Fruit fly (Drosophila melanogaster) whole organism, embryonic: Measurements from ENCODE around the gene CG42591.

Experiments
- Ada2b ChIP-seq: fragments of 200-800 bp; sonication (Bioruptor generic); IDR thresholded peaks from 2 replicates; pipeline ENCODE4 v1.3.6; 2022; ENCODE audit warnings: missing biosample characterization, missing genetic modification characterization
- Atf-2 ChIP-seq: fragments of 200-800 bp; sonication (Bioruptor generic); optimal IDR thresholded peaks from 2 replicates; lab custom pipeline; 2016; ENCODE audit warnings: missing biosample characterization, missing genetic modification characterization
- B-H2 ChIP-seq: fragments of 200-800 bp; sonication (Bioruptor generic); optimal IDR thresholded peaks from 2 replicates; lab custom pipeline; 2018; ENCODE audit warnings: missing biosample characterization, mild to moderate bottlenecking, missing genetic modification characterization
- CG10147 ChIP-seq: fragments of 200-800 bp; sonication (Bioruptor generic); optimal IDR thresholded peaks from 2 replicates; lab custom pipeline; 2019; ENCODE audit warnings: missing biosample characterization, mild to moderate bottlenecking, missing genetic modification characterization, moderate library complexity
- CG10565 ChIP-seq: fragments of 200-800 bp; sonication (Bioruptor generic); optimal IDR thresholded peaks from 3 replicates; lab custom pipeline; 2016; ENCODE audit warnings: missing biosample characterization, mild to moderate bottlenecking, missing genetic modification characterization
- CG11093 ChIP-seq: fragments of 200-800 bp; sonication (Bioruptor generic); IDR thresholded peaks from 3 replicates; pipeline ENCODE4 v1.3.6; 2022; ENCODE audit warnings: missing biosample characterization, missing genetic modification characterization
- CG12071 ChIP-seq: fragments of 200-800 bp; sonication (Bioruptor generic); optimal IDR thresholded peaks from 3 replicates; lab custom pipeline; 2018; ENCODE audit warnings: missing biosample characterization, mild to moderate bottlenecking, missing genetic modification characterization
- CG12236 ChIP-seq: fragments of 200-800 bp; sonication (Bioruptor generic); optimal IDR thresholded peaks from 2 replicates; lab custom pipeline; 2016; ENCODE audit warnings: missing biosample characterization, missing genetic modification characterization
- CG16779 ChIP-seq: fragments of 200-800 bp; sonication (Bioruptor generic); IDR thresholded peaks from 2 replicates; pipeline ENCODE4 v1.3.6; 2022; ENCODE audit warnings: missing biosample characterization, missing genetic modification characterization
- CG18764 ChIP-seq: fragments of 200-800 bp; sonication (Bioruptor generic); optimal IDR thresholded peaks from 3 replicates; lab custom pipeline; 2016; ENCODE audit warnings: missing biosample characterization, missing genetic modification characterization
- CG2202 ChIP-seq: fragments of 200-800 bp; sonication (Bioruptor generic); optimal IDR thresholded peaks from 2 replicates; lab custom pipeline; 2018; ENCODE audit warnings: missing biosample characterization, mild to moderate bottlenecking, missing genetic modification characterization
- CG34376 ChIP-seq: fragments of 200-800 bp; sonication (Bioruptor generic); optimal IDR thresholded peaks from 2 replicates; lab custom pipeline; 2018; ENCODE audit warnings: missing biosample characterization, mild to moderate bottlenecking, missing genetic modification characterization
- CG4282 ChIP-seq: fragments of 200-800 bp; sonication (Bioruptor generic); optimal IDR thresholded peaks from 2 replicates; lab custom pipeline; 2016; ENCODE audit warnings: missing biosample characterization, missing genetic modification characterization
- CG4360 ChIP-seq: fragments of 200-800 bp; sonication (Bioruptor generic); IDR thresholded peaks from 2 replicates; pipeline ENCODE4 v1.3.6; 2022; ENCODE audit warnings: missing biosample characterization, missing genetic modification characterization
- CG6254 ChIP-seq: fragments of 200-800 bp; sonication (Bioruptor generic); optimal IDR thresholded peaks from 3 replicates; lab custom pipeline; 2017; ENCODE audit warnings: mild to moderate bottlenecking, missing biosample characterization, missing genetic modification reagents, missing genetic modification characterization
- CG6654 ChIP-seq: fragments of 200-800 bp; sonication (Bioruptor generic); optimal IDR thresholded peaks from 2 replicates; lab custom pipeline; 2017; ENCODE audit warnings: missing biosample characterization, mild to moderate bottlenecking, missing genetic modification characterization
- CG7271 ChIP-seq: fragments of 200-800 bp; sonication (Bioruptor generic); optimal IDR thresholded peaks from 2 replicates; lab custom pipeline; 2018; ENCODE audit warnings: missing biosample characterization, mild to moderate bottlenecking, missing genetic modification characterization, moderate library complexity
- CG8765 ChIP-seq: fragments of 200-800 bp; sonication (Bioruptor generic); IDR thresholded peaks from 2 replicates; pipeline ENCODE4 v1.3.6; 2022; ENCODE audit warnings: missing biosample characterization, missing genetic modification characterization
- D19A ChIP-seq: fragments of 200-800 bp; optimal IDR thresholded peaks from 3 replicates; lab custom pipeline; 2019; ENCODE audit warnings: missing biosample characterization, mild to moderate bottlenecking, missing genetic modification characterization, moderate library complexity
- Dbx ChIP-seq: fragments of 200-800 bp; sonication (Bioruptor generic); IDR thresholded peaks from 3 replicates; pipeline ENCODE4 v1.3.6; 2022; ENCODE audit warnings: missing biosample characterization, missing genetic modification characterization
- E2f2 ChIP-seq: fragments of 200-800 bp; sonication (Bioruptor generic); IDR thresholded peaks from 2 replicates; pipeline ENCODE4 v1.3.6; 2022; ENCODE audit warnings: missing biosample characterization, missing genetic modification characterization
- Ets65A ChIP-seq: fragments of 200-800 bp; sonication (Bioruptor generic); peaks from one replicate; lab custom pipeline; 2016; ENCODE audit warnings: missing biosample characterization, missing genetic modification characterization
- Fer1 ChIP-seq: fragments of 200-800 bp; sonication (Bioruptor generic); optimal IDR thresholded peaks from 2 replicates; lab custom pipeline; 2017; ENCODE audit warnings: missing biosample characterization, mild to moderate bottlenecking, missing genetic modification characterization
- Gsc ChIP-seq: fragments of 200-800 bp; sonication (Bioruptor generic); IDR thresholded peaks from 2 replicates; pipeline ENCODE4 v1.3.6; 2022; ENCODE audit warnings: missing biosample characterization, missing genetic modification characterization
- HLH3B ChIP-seq: fragments of 200-800 bp; sonication (Bioruptor generic); IDR thresholded peaks from 2 replicates; pipeline ENCODE4 v1.3.6; 2022; ENCODE audit warnings: missing biosample characterization, missing genetic modification characterization
- Hmr ChIP-seq: fragments of 200-800 bp; sonication (Bioruptor generic); optimal IDR thresholded peaks from 3 replicates; lab custom pipeline; 2017; ENCODE audit warnings: mild to moderate bottlenecking, missing biosample characterization, missing genetic modification reagents, missing genetic modification characterization
- Med ChIP-seq: fragments of 200-800 bp; sonication (Bioruptor generic); peaks from one replicate; lab custom pipeline; 2016; ENCODE audit warnings: missing biosample characterization, missing genetic modification characterization, mild to moderate bottlenecking, inconsistent platforms, moderate library complexity
- Mes4 ChIP-seq: fragments of 200-800 bp; sonication (Bioruptor generic); optimal IDR thresholded peaks from 2 replicates; lab custom pipeline; 2016; ENCODE audit warnings: missing biosample characterization, missing genetic modification characterization
- Poxn ChIP-seq: fragments of 200-800 bp; sonication (Bioruptor generic); IDR thresholded peaks from 2 replicates; pipeline ENCODE4 v1.3.6; 2022; ENCODE audit warnings: missing biosample characterization, missing genetic modification characterization
- Sry-δ ChIP-seq: fragments of 200-800 bp; sonication (Bioruptor generic); optimal IDR thresholded peaks from 2 replicates; lab custom pipeline; 2016; ENCODE audit warnings: missing biosample characterization, missing genetic modification characterization
- aop ChIP-seq: fragments of 200-800 bp; sonication (Bioruptor generic); IDR thresholded peaks from 2 replicates; pipeline ENCODE4 v1.3.6; 2022; ENCODE audit warnings: missing biosample characterization, missing genetic modification characterization
- ase ChIP-seq: fragments of 200-800 bp; sonication (Bioruptor generic); IDR thresholded peaks from 3 replicates; pipeline ENCODE4 v1.3.6; 2022; ENCODE audit warnings: missing biosample characterization, missing genetic modification characterization
- bowl ChIP-seq: fragments of 200-800 bp; sonication (Bioruptor generic); IDR thresholded peaks from 2 replicates; pipeline ENCODE4 v1.3.6; 2022; ENCODE audit warnings: missing biosample characterization, missing genetic modification characterization
- dmrt99B ChIP-seq: fragments of 200-800 bp; sonication (Bioruptor generic); optimal IDR thresholded peaks from 2 replicates; lab custom pipeline; 2018; ENCODE audit warnings: missing biosample characterization, mild to moderate bottlenecking, missing genetic modification characterization, moderate library complexity
- eve ChIP-seq, 2 experiments: fragments of >200 bp; optimal IDR thresholded peaks; 2 replicates each; lab custom pipeline; 2017; ENCODE audit warnings: missing biosample characterization in 2 of 2, missing genetic modification characterization in 2 of 2
- fd96Cb ChIP-seq: fragments of 200-800 bp; sonication (Bioruptor generic); optimal IDR thresholded peaks from 2 replicates; lab custom pipeline; 2018; ENCODE audit warnings: missing biosample characterization, mild to moderate bottlenecking, missing genetic modification characterization, moderate library complexity
- fru ChIP-seq: fragments of >200 bp; optimal IDR thresholded peaks from 2 replicates; lab custom pipeline; 2017
- fu2 ChIP-seq: fragments of 200-800 bp; sonication (Bioruptor generic); optimal IDR thresholded peaks from 2 replicates; lab custom pipeline; 2016; ENCODE audit warnings: missing biosample characterization, missing genetic modification characterization
- gcm2 ChIP-seq: fragments of 200-800 bp; sonication (Bioruptor generic); optimal IDR thresholded peaks from 2 replicates; lab custom pipeline; 2016; ENCODE audit warnings: missing biosample characterization, missing genetic modification characterization
- gsb-n ChIP-seq: fragments of 200-800 bp; sonication (Bioruptor generic); optimal IDR thresholded peaks from 3 replicates; lab custom pipeline; 2018; ENCODE audit warnings: missing biosample characterization, mild to moderate bottlenecking, missing genetic modification characterization
- insv ChIP-seq, 2 experiments: fragments of 200-800 bp; sonication (Bioruptor generic); optimal IDR thresholded peaks; 3 replicates each; lab custom pipeline; 2016 to 2018; ENCODE audit warnings: missing biosample characterization in 2 of 2, missing genetic modification characterization in 2 of 2
- jumu ChIP-seq: fragments of 200-800 bp; sonication (Bioruptor generic); optimal IDR thresholded peaks from 3 replicates; lab custom pipeline; 2016; ENCODE audit warnings: missing biosample characterization, missing genetic modification characterization
- lola ChIP-seq, 3 experiments: fragments of >200 bp in 2 of 3; fragments of 200-800 bp in 1 of 3; sonication (Bioruptor generic) in 1 of 3; optimal IDR thresholded peaks; 2 replicates each; lab custom pipeline; 2017 to 2019; ENCODE audit warnings: missing biosample characterization in 3 of 3, missing genetic modification characterization in 3 of 3, mild to moderate bottlenecking in 1 of 3, moderate library complexity in 1 of 3
- pan ChIP-seq, 4 experiments: fragments of >200 bp in 3 of 4; fragments of 200-800 bp in 1 of 4; sonication (Bioruptor generic) in 1 of 4; optimal IDR thresholded peaks in 3 of 4; IDR thresholded peaks in 1 of 4; 2 replicates each; pipeline versions ENCODE4 v1.3.6 to Lab custom; 2017 to 2022; ENCODE audit warnings: missing biosample characterization in 2 of 4, missing genetic modification characterization in 2 of 4, mixed read lengths in 1 of 4
- psq ChIP-seq: fragments of 200-800 bp; sonication (Bioruptor generic); optimal IDR thresholded peaks from 2 replicates; lab custom pipeline; 2017; ENCODE audit warnings: missing biosample characterization, missing genetic modification characterization
- pum ChIP-seq: fragments of 200-800 bp; sonication (Bioruptor generic); optimal IDR thresholded peaks from 2 replicates; lab custom pipeline; 2016; ENCODE audit warnings: missing biosample characterization, missing genetic modification characterization
- sc ChIP-seq, 3 experiments: fragments of >200 bp in 2 of 3; fragments of 200-800 bp in 1 of 3; sonication (Bioruptor generic) in 1 of 3; optimal IDR thresholded peaks; 2 replicates in 2 of 3; 3 replicates in 1 of 3; lab custom pipeline; 2017; ENCODE audit warnings: mild to moderate bottlenecking in 1 of 3, missing biosample characterization in 1 of 3, missing genetic modification characterization in 1 of 3, missing genetic modification reagents in 1 of 3
- scrt ChIP-seq: fragments of 200-800 bp; sonication (Bioruptor generic); optimal IDR thresholded peaks from 2 replicates; lab custom pipeline; 2018; ENCODE audit warnings: missing biosample characterization, mild to moderate bottlenecking, missing genetic modification characterization, moderate library complexity
- sna ChIP-seq: fragments of 200-800 bp; sonication (Bioruptor generic); IDR thresholded peaks from 2 replicates; pipeline ENCODE4 v1.3.6; 2022; ENCODE audit warnings: missing biosample characterization, missing genetic modification characterization; ENCODE audit not compliant: partially characterized antibody
- vnd ChIP-seq: fragments of 200-800 bp; sonication (Bioruptor generic); IDR thresholded peaks from 3 replicates; pipeline ENCODE4 v1.3.6; 2022; ENCODE audit warnings: missing biosample characterization, missing genetic modification characterization; ENCODE audit not compliant: partially characterized antibody

The CG42591 gene

DNA sequence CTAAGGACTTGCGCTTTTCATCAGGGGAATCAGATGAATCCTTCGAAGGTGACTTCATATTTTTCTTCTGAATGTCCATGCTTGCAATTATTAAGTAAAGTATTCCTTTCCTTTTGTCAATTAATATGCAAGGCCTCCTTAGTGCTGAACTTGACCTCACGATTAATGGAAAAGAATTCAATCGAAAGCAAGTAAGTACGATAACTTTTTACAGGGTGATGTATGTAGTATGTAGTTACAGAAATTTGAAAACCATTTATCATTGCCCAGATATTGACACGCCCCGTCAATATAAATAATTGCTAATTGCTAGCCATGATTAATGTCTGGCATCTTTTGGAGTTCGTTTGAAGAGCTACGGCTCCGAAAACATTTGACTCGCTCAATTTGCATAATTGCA, at the start of gene CG42591:
Gene CG42591 (minus strand): TSS at position 101 of the 400 bp plus-strand sequence.
- TF ChIP-seq CG6254 (peak; percentile 37), CG8765 (GFP tag; lab: Robert Waterston, UW) (no peak), sc (optimal IDR thresholded peaks at IDR 0.05; lab: Kevin White, UChicago) (no peak), sc (GFP tag; optimal IDR thresholded peaks at IDR 0.05; lab: Kevin White, UChicago) (no peak)

DNA sequence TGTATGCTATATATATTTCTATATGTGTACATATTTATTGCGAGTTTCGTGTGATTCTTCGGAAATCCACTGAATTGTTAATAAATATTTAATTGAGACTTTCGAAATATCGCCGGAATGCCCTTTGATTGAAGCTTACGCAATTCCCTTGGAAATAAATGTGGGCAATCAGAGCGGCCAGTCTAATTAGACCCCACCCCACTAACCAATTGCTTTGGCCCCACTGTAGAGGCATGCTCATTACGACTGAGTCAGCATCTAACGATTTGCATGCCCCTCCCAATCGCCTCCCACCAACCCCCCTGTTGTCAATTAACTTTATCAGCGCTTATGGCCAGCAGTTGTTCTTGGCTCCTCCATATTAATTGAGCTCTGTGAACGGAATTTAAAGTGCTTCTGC, 47.0 kb upstream of the CG42591 start:
- TF ChIP-seq CG16779 (GFP tag; lab: Robert Waterston, UW) (no peak), HLH3B (GFP tag; lab: Robert Waterston, UW) (no peak), CG4360 (no peak), sna (GFP tag; lab: Robert Waterston, UW) (no peak), vnd (GFP tag; lab: Robert Waterston, UW) (no peak), gsb-n (no peak), insv (GFP tag; optimal IDR thresholded peaks at IDR 0.05; lab: Kevin White, UChicago) (no peak), pan (optimal IDR thresholded peaks at IDR 0.05; lab: Kevin White, UChicago) (no peak), pan (GFP tag; optimal IDR thresholded peaks at IDR 0.05 in 1 of 2, IDR thresholded peaks at IDR 0.05 in 1 of 2) (no peak), Dbx (GFP tag; lab: Robert Waterston, UW) (no peak), Sry-δ (GFP tag; lab: Kevin White, UChicago) (no peak), CG12071 (GFP tag; lab: Kevin White, UChicago) (no peak), Med (GFP tag; lab: Kevin White, UChicago) (peak; percentile 74), B-H2 (GFP tag; lab: Kevin White, UChicago) (no peak), Poxn (no peak), ase (no peak), dmrt99B (no peak), gcm2 (GFP tag; lab: Kevin White, UChicago) (no peak), bowl (GFP tag; lab: Robert Waterston, UW) (no peak), psq (GFP tag; lab: Kevin White, UChicago) (no peak), fu2 (no peak), CG34376 (GFP tag; lab: Kevin White, UChicago) (no peak), Gsc (GFP tag; lab: Robert Waterston, UW) (no peak), eve (GFP tag; optimal IDR thresholded peaks at IDR 0.05; lab: Kevin White, UChicago) (no peak), scrt (GFP tag; lab: Kevin White, UChicago) (no peak), Ets65A (peak; percentile 13), fd96Cb (tag; lab: Kevin White, UChicago) (no peak), CG10147 (GFP tag; lab: Kevin White, UChicago) (no peak), CG12236 (GFP tag; lab: Kevin White, UChicago) (no peak), CG18764 (GFP tag; lab: Kevin White, UChicago) (no peak), Mes4 (GFP tag; lab: Kevin White, UChicago) (no peak), Fer1 (GFP tag; lab: Kevin White, UChicago) (no peak), E2f2 (GFP tag; lab: Robert Waterston, UW) (no peak), CG4282 (GFP tag; lab: Kevin White, UChicago) (no peak), CG11093 (GFP tag; lab: Robert Waterston, UW) (no peak), aop (GFP tag; lab: Robert Waterston, UW) (no peak), CG7271 (tag; lab: Kevin White, UChicago) (no peak), CG2202 (tag; lab: Kevin White, UChicago) (no peak), Atf-2 (GFP tag; lab: Kevin White, UChicago) (no peak), CG6654 (GFP tag; lab: Kevin White, UChicago) (no peak), Ada2b (no peak), pum (no peak), Hmr (GFP tag; lab: Kevin White, UChicago) (no peak), jumu (no peak), D19A (tag; lab: Kevin White, UChicago) (no peak), lola (GFP tag; optimal IDR thresholded peaks at IDR 0.05; lab: Kevin White, UChicago) (no peak), CG10565 (GFP tag; lab: Kevin White, UChicago) (no peak), fru (lab: Kevin White, UChicago) (no peak)
